3 fruit fly cellular contexts compared by ENCODE assay signal in genomic region chr3L:16010176-16010575, dm6.
TF ChIP-seq lines count a peak whose summit lies in the region.

No protein-coding gene starts in this region.

- no peak for TF ChIP-seq CTCF in whole organism, embryonic (GFP tag; optimal IDR thresholded peaks at IDR 0.05; lab: Kevin White, UChicago)

TF ChIP-seq in whole organism, adult, 20 proteins besides CTCF, POLR2A, EP300 and RAD21:
- no peak for TF ChIP-seq cnc (optimal IDR thresholded peaks at IDR 0.05; lab: Kevin White, UChicago)
- no peak for TF ChIP-seq Hr96 (GFP tag; optimal IDR thresholded peaks at IDR 0.05; lab: Kevin White, UChicago)
- peak; percentile 60 for TF ChIP-seq cic (GFP tag; optimal IDR thresholded peaks at IDR 0.05; lab: Kevin White, UChicago)

TF ChIP-seq in whole organism, embryonic, 481 proteins besides CTCF, POLR2A, EP300 and RAD21 (continues in another document):
- no peak for TF ChIP-seq CG9215 (GFP tag; IDR thresholded peaks at IDR 0.05; lab: Robert Waterston, UW)
- no peak for TF ChIP-seq CG9727 (GFP tag; optimal IDR thresholded peaks at IDR 0.05; lab: Kevin White, UChicago)
- no peak for TF ChIP-seq Antp (GFP tag; optimal IDR thresholded peaks at IDR 0.05; lab: Kevin White, UChicago)
- TF ChIP-seq Atf6 (GFP tag; IDR thresholded peaks at IDR 0.05; lab: Robert Waterston, UW), result no peak
- TF ChIP-seq repo (GFP tag; optimal IDR thresholded peaks at IDR 0.05; lab: Kevin White, UChicago), result no peak
- peak; percentile 33 for TF ChIP-seq ATbp (GFP tag; optimal IDR thresholded peaks at IDR 0.05; lab: Kevin White, UChicago)
- TF ChIP-seq CG9797 (GFP tag; optimal IDR thresholded peaks at IDR 0.05; lab: Kevin White, UChicago), result no peak
- TF ChIP-seq wdn (GFP tag; IDR thresholded peaks at IDR 0.05; lab: Robert Waterston, UW), result no peak
- no peak for TF ChIP-seq CG1603 (tag; optimal IDR thresholded peaks at IDR 0.05; lab: Kevin White, UChicago)
- TF ChIP-seq CG8281 (tag; optimal IDR thresholded peaks at IDR 0.05; lab: Kevin White, UChicago), result no peak
- TF ChIP-seq br (optimal IDR thresholded peaks at IDR 0.05; lab: Kevin White, UChicago), result no peak
- TF ChIP-seq CG17568 (GFP tag; optimal IDR thresholded peaks at IDR 0.05; lab: Kevin White, UChicago), result no peak
- TF ChIP-seq CG1233 (GFP tag; optimal IDR thresholded peaks at IDR 0.05; lab: Kevin White, UChicago), result peak; percentile 4
- no peak for TF ChIP-seq twi (tag; optimal IDR thresholded peaks at IDR 0.05; lab: Kevin White, UChicago)
- peak; percentile 24 for TF ChIP-seq Blimp-1 (GFP tag; optimal IDR thresholded peaks at IDR 0.05; lab: Kevin White, UChicago)
- no peak for TF ChIP-seq grau (tag; optimal IDR thresholded peaks at IDR 0.05; lab: Kevin White, UChicago)
- TF ChIP-seq nau (GFP tag; optimal IDR thresholded peaks at IDR 0.05; lab: Kevin White, UChicago), result no peak
- TF ChIP-seq CG9932 (GFP tag; IDR thresholded peaks at IDR 0.05; lab: Robert Waterston, UW), result no peak
- TF ChIP-seq zfh2 (GFP tag; optimal IDR thresholded peaks at IDR 0.05; lab: Kevin White, UChicago), result no peak
- no peak for TF ChIP-seq lbe (GFP tag; optimal IDR thresholded peaks at IDR 0.05; lab: Kevin White, UChicago)
- TF ChIP-seq zf30C (GFP tag; optimal IDR thresholded peaks at IDR 0.05; lab: Kevin White, UChicago), result no peak
- no peak for TF ChIP-seq mirr (GFP tag; optimal IDR thresholded peaks at IDR 0.05; lab: Kevin White, UChicago)
- TF ChIP-seq sens (GFP tag; lab: Kevin White, UChicago), result peak; percentile 70
- TF ChIP-seq ap (GFP tag; IDR thresholded peaks at IDR 0.05; lab: Robert Waterston, UW), result no peak
- TF ChIP-seq CG2202 (tag; optimal IDR thresholded peaks at IDR 0.05; lab: Kevin White, UChicago), result no peak
- TF ChIP-seq zfh1 (GFP tag; IDR thresholded peaks at IDR 0.05; lab: Robert Waterston, UW), result no peak
- TF ChIP-seq Pdp1 (GFP tag; optimal IDR thresholded peaks at IDR 0.05; lab: Kevin White, UChicago), result no peak
- no peak for TF ChIP-seq Usf (GFP tag; optimal IDR thresholded peaks at IDR 0.05; lab: Kevin White, UChicago)
- no peak for TF ChIP-seq CG4707 (GFP tag; optimal IDR thresholded peaks at IDR 0.05; lab: Kevin White, UChicago)
- no peak; the same call in 1 of the 2 replicates for TF ChIP-seq vvl (GFP tag; IDR thresholded peaks at IDR 0.05; lab: Robert Waterston, UW)
- peak; percentile 3 for TF ChIP-seq gem (tag; optimal IDR thresholded peaks at IDR 0.05; lab: Kevin White, UChicago)
- no peak for TF ChIP-seq CG5245 (GFP tag; optimal IDR thresholded peaks at IDR 0.05; lab: Kevin White, UChicago)
- TF ChIP-seq fd64A (GFP tag; optimal IDR thresholded peaks at IDR 0.05; lab: Kevin White, UChicago), result peak; percentile 24
- peak in 1 of 2 experiments; percentile 16 for TF ChIP-seq bsh (GFP tag; optimal IDR thresholded peaks at IDR 0.05; lab: Kevin White, UChicago)
- TF ChIP-seq Drgx (GFP tag; IDR thresholded peaks at IDR 0.05; lab: Robert Waterston, UW), result no peak
- no peak for TF ChIP-seq Doc3 (GFP tag; IDR thresholded peaks at IDR 0.05; lab: Robert Waterston, UW; ENCODE audit: partially characterized antibody)
- no peak for TF ChIP-seq CG11723 (GFP tag; optimal IDR thresholded peaks at IDR 0.05; lab: Kevin White, UChicago)
- TF ChIP-seq CG17359 (tag; optimal IDR thresholded peaks at IDR 0.05; lab: Kevin White, UChicago), result peak; percentile 51
- no peak for TF ChIP-seq CG2889 (GFP tag; IDR thresholded peaks at IDR 0.05; lab: Robert Waterston, UW)
- TF ChIP-seq ci (GFP tag; IDR thresholded peaks at IDR 0.05; lab: Robert Waterston, UW), result peak; percentile 46; the same call in 1 of the 3 replicates
- peak; percentile 29 for TF ChIP-seq CG3407 (GFP tag; optimal IDR thresholded peaks at IDR 0.05; lab: Kevin White, UChicago)
- TF ChIP-seq CG10654 (GFP tag; optimal IDR thresholded peaks at IDR 0.05; lab: Kevin White, UChicago), result no peak
- no peak for TF ChIP-seq btn (GFP tag; optimal IDR thresholded peaks at IDR 0.05; lab: Kevin White, UChicago)
- peak; percentile 44 for TF ChIP-seq Sox100B (GFP tag; optimal IDR thresholded peaks at IDR 0.05; lab: Kevin White, UChicago)
- TF ChIP-seq CG12769 (tag; optimal IDR thresholded peaks at IDR 0.05; lab: Kevin White, UChicago), result no peak
- TF ChIP-seq usp (GFP tag; optimal IDR thresholded peaks at IDR 0.05; lab: Kevin White, UChicago), result no peak
- TF ChIP-seq CG15601 (tag; optimal IDR thresholded peaks at IDR 0.05; lab: Kevin White, UChicago), result peak; percentile 12

TF ChIP-seq in whole organism, prepupa, 60 proteins besides CTCF, POLR2A, EP300 and RAD21:
- TF ChIP-seq fkh (GFP tag; optimal IDR thresholded peaks at IDR 0.05; lab: Kevin White, UChicago) (peak; percentile 11), spab (GFP tag; optimal IDR thresholded peaks at IDR 0.05; lab: Kevin White, UChicago) (no peak)
